Fruit fly (Drosophila melanogaster) Kc167 (cell line): Measurements from ENCODE around the gene boi.

Experiments used
- psq ChIP-seq: fragments of >200 bp; optimal IDR thresholded peaks from 2 replicates; lab custom pipeline; 2017; ENCODE audit warnings: missing external identifiers
- ttk ChIP-seq: sonication (Bioruptor generic); optimal IDR thresholded peaks from 2 replicates; lab custom pipeline; 2017; ENCODE audit warnings: missing external identifiers

DNA sequence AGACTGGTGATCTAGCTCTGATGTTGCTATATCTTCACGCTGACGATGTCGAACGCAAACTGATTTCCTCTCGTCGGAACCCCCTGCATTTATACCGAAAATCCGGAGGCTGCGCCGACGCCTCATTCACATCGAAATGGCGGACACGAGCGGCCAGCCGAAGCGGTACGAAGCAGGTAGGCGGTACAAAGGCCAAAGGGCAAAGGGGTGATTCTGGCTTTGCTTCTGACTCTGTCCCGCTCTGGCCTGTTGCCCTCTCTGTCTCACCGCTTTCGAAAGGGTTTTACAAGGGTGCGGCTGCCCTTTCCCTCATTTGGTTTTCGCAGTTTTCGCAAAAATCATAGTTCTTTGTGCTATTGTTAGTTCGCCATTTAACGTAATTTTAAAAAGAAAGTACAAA, 40.9 kb downstream of the boi start, which contains the start of gene gt:
- TF ChIP-seq ttk (lab: Kevin White, UChicago): no peak
- TF ChIP-seq psq: no peak
